Worm (Caenorhabditis elegans) whole organism, mixed stage, embryonic: Measurements from ENCODE around the gene ttll-5.
"Not testable (repeated sequence)": the region's sequence is repeated elsewhere in the genome, so short reads cannot be mapped to it uniquely, and the experiment has no call there.

ENCODE experiments used
- M03D4.4 ChIP-seq: sonication (generic microtip); optimal IDR thresholded peaks from 2 replicates; lab custom pipeline; 2017; ENCODE audit warnings: mild to moderate bottlenecking, missing genetic modification characterization, missing compliant biosample characterization
- elt-3 ChIP-seq: fragments of 150-350 bp; optimal IDR thresholded peaks from 2 replicates; lab custom pipeline; 2014; ENCODE audit warnings: missing biosample characterization, missing genetic modification characterization
- hlh-1 ChIP-seq: fragments of 150-350 bp; optimal IDR thresholded peaks from 2 replicates; lab custom pipeline; 2014; ENCODE audit warnings: missing biosample characterization, missing genetic modification reagents, missing genetic modification characterization
- lin-13 ChIP-seq: fragments of 150-350 bp; optimal IDR thresholded peaks from 2 replicates; lab custom pipeline; 2014; ENCODE audit warnings: missing biosample characterization, missing genetic modification characterization
- lin-32 ChIP-seq: fragments of 200-800 bp; sonication (Bioruptor generic); optimal IDR thresholded peaks from 2 replicates; lab custom pipeline; 2018; ENCODE audit warnings: mild to moderate bottlenecking, missing genetic modification characterization, missing compliant biosample characterization
- nhr-12 ChIP-seq: fragments of 150-350 bp; optimal IDR thresholded peaks from 2 replicates; lab custom pipeline; 2014; ENCODE audit warnings: missing biosample characterization, missing genetic modification characterization
- nhr-28 ChIP-seq: fragments of 150-350 bp; optimal IDR thresholded peaks from 2 replicates; lab custom pipeline; 2014; ENCODE audit warnings: missing biosample characterization, missing genetic modification characterization
- pha-4 ChIP-seq: fragments of 150-350 bp; optimal IDR thresholded peaks from 2 replicates; lab custom pipeline; 2018; ENCODE audit warnings: missing biosample characterization, missing genetic modification reagents, missing genetic modification characterization
- snpc-4 ChIP-seq: fragments of 150-350 bp; optimal IDR thresholded peaks from 2 replicates; lab custom pipeline; 2014; ENCODE audit warnings: missing biosample characterization, missing genetic modification characterization
- sptf-1 ChIP-seq: sonication (generic microtip); optimal IDR thresholded peaks from 2 replicates; lab custom pipeline; 2017; ENCODE audit warnings: mild to moderate bottlenecking, missing genetic modification characterization, moderate library complexity, missing compliant biosample characterization
- unc-39 ChIP-seq: fragments of 150-350 bp; optimal IDR thresholded peaks from 2 replicates; lab custom pipeline; 2014; ENCODE audit warnings: missing biosample characterization, missing genetic modification characterization
- unc-62 ChIP-seq: fragments of 150-350 bp; optimal IDR thresholded peaks from 2 replicates; lab custom pipeline; 2014; ENCODE audit warnings: missing biosample characterization, missing genetic modification reagents, missing genetic modification characterization
- ztf-11 ChIP-seq: fragments of 150-350 bp; optimal IDR thresholded peaks from 2 replicates; lab custom pipeline; 2014; ENCODE audit warnings: missing biosample characterization, missing genetic modification characterization

ce11 chrV:11475638-11476037 lies 33.2 kb upstream of the ttll-5 start, which contains the start of gene T11F9.7:
- TF ChIP-seq ztf-11 (tag; lab: Kevin White, UChicago); nhr-28 (tag; lab: Kevin White, UChicago); unc-39; M03D4.4; nhr-12 (tag; lab: Kevin White, UChicago); elt-3; unc-62 (GFP tag; lab: Kevin White, UChicago); lin-13 (tag; lab: Kevin White, UChicago); sptf-1; snpc-4 (tag; lab: Kevin White, UChicago); hlh-1; pha-4 (tag; lab: Kevin White, UChicago); lin-32: not testable (repeated sequence)
